Fruit fly (Drosophila melanogaster): ENCODE data around the gene Scp2.

The Scp2 gene

DNA sequence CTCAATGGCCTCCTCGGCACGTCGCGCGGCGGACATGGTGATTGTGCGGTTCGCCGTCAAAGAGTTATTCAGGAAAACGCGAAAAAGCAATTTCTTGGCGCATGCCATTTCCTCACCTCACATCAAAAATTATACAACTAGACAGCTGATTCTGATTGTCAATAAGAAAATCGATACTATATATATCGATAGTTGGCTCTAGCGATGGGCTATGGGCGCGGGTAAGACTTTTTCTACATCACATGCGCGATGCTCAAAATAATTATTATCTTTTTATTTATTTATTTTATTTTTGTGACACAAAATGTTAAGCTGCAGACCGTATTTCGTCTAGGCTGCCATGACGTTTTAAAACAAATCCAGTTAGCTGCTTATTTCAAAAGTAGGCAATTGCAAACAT, 30.8 kb upstream of the Scp2 start, which contains the start of gene CG10340:
CG10340 (minus strand) TSS at position 151 of the 400 bp plus-strand sequence.
- TF ChIP-seq Vsx2 (GFP tag; optimal IDR thresholded peaks at IDR 0.05; ENCODE audit: partially characterized antibody) (no peak), dsf (GFP tag; optimal IDR thresholded peaks at IDR 0.05; ENCODE audit: borderline replicate concordance) (no peak), Dfd (GFP tag; optimal IDR thresholded peaks at IDR 0.05) (no peak), Mio (GFP tag; optimal IDR thresholded peaks at IDR 0.05) (no peak), Hr83 (GFP tag; optimal IDR thresholded peaks at IDR 0.05; ENCODE audit: poor library complexity, severe bottlenecking) (peak; percentile 34), ey (GFP tag; optimal IDR thresholded peaks at IDR 0.05) (no peak), Hnf4 (GFP tag; optimal IDR thresholded peaks at IDR 0.05) (no peak), sage (GFP tag; optimal IDR thresholded peaks at IDR 0.05) (no peak)

DNA sequence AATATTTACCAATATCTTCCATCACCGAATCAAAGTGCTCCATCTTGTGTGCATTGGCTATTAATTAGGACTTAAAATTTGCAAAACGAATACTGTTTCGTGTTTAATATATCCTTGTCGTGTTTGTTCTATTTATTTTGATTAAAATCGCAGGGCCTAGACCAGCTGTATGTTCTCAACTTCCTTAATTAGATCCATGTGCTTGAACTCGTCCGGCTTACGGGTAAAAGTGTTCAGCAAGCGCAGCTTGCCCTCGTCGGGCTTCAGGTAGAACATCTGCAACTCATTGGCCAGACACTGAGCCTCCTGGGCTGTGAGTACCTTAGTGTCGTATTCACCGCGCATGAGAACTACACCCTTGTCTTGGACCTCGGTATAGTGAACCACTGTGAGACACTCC, 29.8 kb upstream of the Scp2 start, which contains the start of gene CG12783:
CG12783 (minus strand) TSS at position 101 of the 400 bp plus-strand sequence.
- TF ChIP-seq foxo (GFP tag; optimal IDR thresholded peaks at IDR 0.05) (no peak), sage (GFP tag; optimal IDR thresholded peaks at IDR 0.05) (no peak), Dfd (GFP tag; optimal IDR thresholded peaks at IDR 0.05) (no peak), Mio (GFP tag; optimal IDR thresholded peaks at IDR 0.05) (no peak), Dif (GFP tag; optimal IDR thresholded peaks at IDR 0.05; ENCODE audit: partially characterized antibody) (no peak), h (GFP tag; optimal IDR thresholded peaks at IDR 0.05) (no peak), CG32264 (GFP tag; optimal IDR thresholded peaks at IDR 0.05) (no peak), Hr78 (GFP tag; optimal IDR thresholded peaks at IDR 0.05) (no peak), Vsx2 (GFP tag; optimal IDR thresholded peaks at IDR 0.05; ENCODE audit: partially characterized antibody) (no peak), jim (GFP tag; optimal IDR thresholded peaks at IDR 0.05) (no peak), sv (GFP tag; optimal IDR thresholded peaks at IDR 0.05) (no peak), dl (GFP tag; optimal IDR thresholded peaks at IDR 0.05; ENCODE audit: insufficient read depth in 1 of 2, partially characterized antibody in 2 of 2) (no peak), Myc (optimal IDR thresholded peaks at IDR 0.05) (no peak), Sp1 (GFP tag; optimal IDR thresholded peaks at IDR 0.05) (no peak), dmrt93B (GFP tag; optimal IDR thresholded peaks at IDR 0.05) (no peak), Jra (GFP tag; optimal IDR thresholded peaks at IDR 0.05) (no peak), br (GFP tag; optimal IDR thresholded peaks at IDR 0.05) (no peak), rgr (GFP tag; optimal IDR thresholded peaks at IDR 0.05) (no peak), fru (GFP tag; optimal IDR thresholded peaks at IDR 0.05) (no peak), usp (GFP tag; optimal IDR thresholded peaks at IDR 0.05) (no peak)

dm6 chr3R:16611240-16611639, 27.8 kb upstream of the Scp2 start:
- peak; percentile 49 for TF ChIP-seq fru (GFP tag; optimal IDR thresholded peaks at IDR 0.05)
- TF ChIP-seq h (GFP tag; optimal IDR thresholded peaks at IDR 0.05): no peak
- peak; percentile 59 for TF ChIP-seq N (GFP tag; optimal IDR thresholded peaks at IDR 0.05)
- TF ChIP-seq Myc (optimal IDR thresholded peaks at IDR 0.05): peak; percentile 42

DNA sequence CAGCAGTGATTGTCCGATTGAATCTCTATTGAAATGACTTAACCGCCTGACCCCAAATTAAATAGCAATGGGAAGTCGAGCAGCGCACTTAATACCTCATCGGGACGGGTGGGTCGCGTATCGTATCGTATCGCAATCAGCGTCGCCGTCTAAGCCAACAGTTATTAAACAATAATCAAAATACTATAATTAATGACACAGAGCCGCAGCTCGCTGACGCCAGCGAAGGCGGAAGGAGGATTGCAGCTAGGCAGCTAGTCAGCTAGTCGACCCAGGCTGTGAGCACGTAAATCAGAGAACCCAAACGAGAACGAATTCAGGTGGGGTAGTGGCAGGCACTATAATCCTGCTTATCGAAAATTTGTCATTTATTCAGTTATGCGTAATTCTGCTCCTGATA, 25.5 kb upstream of the Scp2 start, which contains the start of gene NPF:
NPF (plus strand) TSS at position 301 of the 400 bp plus-strand sequence.
- TF ChIP-seq psq (GFP tag; optimal IDR thresholded peaks at IDR 0.05): no peak
- no peak for TF ChIP-seq HLH106 (tag; optimal IDR thresholded peaks at IDR 0.05)
- no peak for TF ChIP-seq Sp1 (GFP tag; optimal IDR thresholded peaks at IDR 0.05)
- TF ChIP-seq woc (GFP tag; optimal IDR thresholded peaks at IDR 0.05): no peak
- no peak for TF ChIP-seq pan (optimal IDR thresholded peaks at IDR 0.05)
- no peak for TF ChIP-seq dl (GFP tag; optimal IDR thresholded peaks at IDR 0.05; ENCODE audit: insufficient read depth in 1 of 2, partially characterized antibody in 2 of 2)
- no peak for TF ChIP-seq jim (GFP tag; optimal IDR thresholded peaks at IDR 0.05)
- no peak for TF ChIP-seq Hr83 (GFP tag; optimal IDR thresholded peaks at IDR 0.05; ENCODE audit: poor library complexity, severe bottlenecking)

DNA sequence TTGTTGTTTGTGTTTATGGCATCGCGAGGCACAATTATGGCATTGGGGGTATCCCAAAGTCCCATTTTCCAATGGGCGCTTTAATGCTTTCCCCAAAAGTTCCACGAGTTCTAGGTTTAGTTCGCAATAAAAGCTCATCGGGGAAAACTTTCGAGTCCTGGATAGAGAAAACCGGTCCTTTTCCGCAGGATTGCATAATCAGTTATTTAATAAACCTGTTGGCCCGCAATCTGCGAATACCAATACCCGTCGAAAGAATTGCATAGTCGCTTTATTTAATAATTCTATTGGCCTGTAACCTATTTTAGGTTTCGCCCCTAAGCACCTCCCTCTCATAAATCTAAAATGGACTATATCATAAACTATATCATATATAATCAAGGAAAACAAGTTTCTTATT, 22.5 kb upstream of the Scp2 start:
- TF ChIP-seq HLH106 (tag; optimal IDR thresholded peaks at IDR 0.05) (no peak), OdsH (GFP tag; optimal IDR thresholded peaks at IDR 0.05) (no peak), brk (GFP tag; optimal IDR thresholded peaks at IDR 0.05) (no peak), CG9705 (GFP tag; optimal IDR thresholded peaks at IDR 0.05) (no peak), N (GFP tag; optimal IDR thresholded peaks at IDR 0.05) (no peak), Vsx2 (GFP tag; optimal IDR thresholded peaks at IDR 0.05; ENCODE audit: partially characterized antibody) (no peak), Mio (GFP tag; optimal IDR thresholded peaks at IDR 0.05) (no peak), pan (optimal IDR thresholded peaks at IDR 0.05) (no peak), CG32264 (GFP tag; optimal IDR thresholded peaks at IDR 0.05) (no peak), sage (GFP tag; optimal IDR thresholded peaks at IDR 0.05) (no peak), Jra (GFP tag; optimal IDR thresholded peaks at IDR 0.05) (no peak), fru (GFP tag; optimal IDR thresholded peaks at IDR 0.05) (no peak), GATAd (GFP tag; optimal IDR thresholded peaks at IDR 0.05) (no peak)
